Worm (Caenorhabditis elegans) whole organism, L2 larva: Measurements from ENCODE around the gene suex-2.

Experiments used
- C34F6.9 ChIP-seq: fragments of 150-350 bp; optimal IDR thresholded peaks from 2 replicates; lab custom pipeline; 2014; ENCODE audit warnings: missing biosample characterization, missing genetic modification characterization
- F13H6.1 ChIP-seq: sonication (generic microtip); optimal IDR thresholded peaks from 2 replicates; lab custom pipeline; 2016; ENCODE audit warnings: missing genetic modification characterization, missing compliant biosample characterization
- Y55F3AM.14 ChIP-seq: fragments of 200-800 bp; sonication (Bioruptor generic); optimal IDR thresholded peaks from 2 replicates; lab custom pipeline; 2018; ENCODE audit warnings: mild to moderate bottlenecking, missing genetic modification characterization, missing compliant biosample characterization
- alr-1 ChIP-seq: fragments of 150-350 bp; optimal IDR thresholded peaks from 2 replicates; lab custom pipeline; 2014; ENCODE audit warnings: missing biosample characterization, missing genetic modification characterization
- aly-2 ChIP-seq: fragments of 150-350 bp; optimal IDR thresholded peaks from 2 replicates; lab custom pipeline; 2014; ENCODE audit warnings: missing biosample characterization, missing genetic modification characterization
- ama-1 ChIP-seq: fragments of 150-350 bp; optimal IDR thresholded peaks from 2 replicates; lab custom pipeline; 2018; ENCODE audit warnings: inconsistent platforms
- ceh-16 ChIP-seq: fragments of 150-350 bp; optimal IDR thresholded peaks from 2 replicates; lab custom pipeline; 2014; ENCODE audit warnings: missing biosample characterization, missing genetic modification characterization
- ceh-82 ChIP-seq: fragments of 150-350 bp; optimal IDR thresholded peaks from 2 replicates; lab custom pipeline; 2014; ENCODE audit warnings: missing biosample characterization, missing genetic modification characterization
- crh-2 ChIP-seq: sonication (generic microtip); optimal IDR thresholded peaks from 2 replicates; lab custom pipeline; 2017; ENCODE audit warnings: missing biosample characterization, missing genetic modification characterization
- dmd-4 ChIP-seq: sonication (generic microtip); optimal IDR thresholded peaks from 2 replicates; lab custom pipeline; 2017; ENCODE audit warnings: missing biosample characterization, missing genetic modification characterization
- elt-1 ChIP-seq: fragments of 150-350 bp; optimal IDR thresholded peaks from 2 replicates; lab custom pipeline; 2014; ENCODE audit warnings: missing biosample characterization, missing genetic modification characterization
- fos-1 ChIP-seq: fragments of 150-350 bp; optimal IDR thresholded peaks from 2 replicates; lab custom pipeline; 2014; ENCODE audit warnings: missing biosample characterization, missing genetic modification characterization
- gmeb-1 ChIP-seq: fragments of 150-350 bp; optimal IDR thresholded peaks from 2 replicates; lab custom pipeline; 2014; ENCODE audit warnings: missing biosample characterization, missing genetic modification characterization
- lin-11 ChIP-seq: fragments of 150-350 bp; sonication (generic microtip); optimal IDR thresholded peaks from 2 replicates; lab custom pipeline; 2014; ENCODE audit warnings: missing biosample characterization, missing genetic modification characterization, inconsistent platforms, mixed read lengths
- lin-13 ChIP-seq: fragments of 150-350 bp; optimal IDR thresholded peaks from 2 replicates; lab custom pipeline; 2014; ENCODE audit warnings: missing biosample characterization, missing genetic modification reagents, missing genetic modification characterization
- lsy-2 ChIP-seq, 2 experiments: fragments of 150-350 bp in 1 of 2; sonication (generic microtip) in 1 of 2; optimal IDR thresholded peaks; 2 replicates each; lab custom pipeline; 2014 to 2017; ENCODE audit warnings: missing biosample characterization in 2 of 2, missing genetic modification characterization in 2 of 2
- mdl-1 ChIP-seq, 2 experiments: fragments of 150-350 bp in 1 of 2; sonication (generic microtip) in 1 of 2; optimal IDR thresholded peaks; 2 replicates each; lab custom pipeline; 2017; ENCODE audit warnings: missing biosample characterization in 2 of 2, missing genetic modification characterization in 2 of 2
- nhr-10 ChIP-seq: sonication (generic microtip); optimal IDR thresholded peaks from 2 replicates; lab custom pipeline; 2017; ENCODE audit warnings: missing biosample characterization, missing genetic modification characterization
- nhr-12 ChIP-seq: fragments of 150-350 bp; optimal IDR thresholded peaks from 2 replicates; lab custom pipeline; 2014; ENCODE audit warnings: missing biosample characterization, missing genetic modification characterization
- nhr-129 ChIP-seq: fragments of 150-350 bp; optimal IDR thresholded peaks from 2 replicates; lab custom pipeline; 2014; ENCODE audit warnings: missing biosample characterization, missing genetic modification characterization
- nhr-21 ChIP-seq: fragments of 150-350 bp; optimal IDR thresholded peaks from 2 replicates; lab custom pipeline; 2014; ENCODE audit warnings: missing biosample characterization, missing genetic modification characterization
- nhr-6 ChIP-seq: fragments of 150-350 bp; optimal IDR thresholded peaks from 2 replicates; lab custom pipeline; 2014; ENCODE audit warnings: missing biosample characterization, missing genetic modification characterization
- nhr-77 ChIP-seq: fragments of 150-350 bp; optimal IDR thresholded peaks from 2 replicates; lab custom pipeline; 2014; ENCODE audit warnings: missing biosample characterization, missing genetic modification characterization
- peb-1 ChIP-seq: fragments of 150-350 bp; optimal IDR thresholded peaks from 2 replicates; lab custom pipeline; 2014; ENCODE audit warnings: missing biosample characterization, missing genetic modification characterization
- sem-4 ChIP-seq: fragments of 150-350 bp; optimal IDR thresholded peaks from 2 replicates; lab custom pipeline; 2014; ENCODE audit warnings: missing biosample characterization, missing genetic modification reagents, missing genetic modification characterization
- sma-3 ChIP-seq: sonication (generic microtip); optimal IDR thresholded peaks from 2 replicates; lab custom pipeline; 2016; ENCODE audit warnings: missing genetic modification reagents, missing genetic modification characterization, missing compliant biosample characterization
- sma-9 ChIP-seq, 2 experiments: fragments of 150-350 bp in 1 of 2; sonication (generic microtip) in 1 of 2; optimal IDR thresholded peaks; 2 replicates each; lab custom pipeline; 2014 to 2016; ENCODE audit warnings: missing genetic modification characterization in 2 of 2, mild to moderate bottlenecking in 1 of 2, missing biosample characterization in 1 of 2, missing compliant biosample characterization in 1 of 2, missing genetic modification reagents in 1 of 2, moderate library complexity in 1 of 2
- snpc-4 ChIP-seq: fragments of 150-350 bp; optimal IDR thresholded peaks from 2 replicates; lab custom pipeline; 2014; ENCODE audit warnings: missing biosample characterization, missing genetic modification characterization
- unc-55 ChIP-seq: fragments of 150-350 bp; sonication (generic microtip); optimal IDR thresholded peaks from 3 replicates; lab custom pipeline; 2014; ENCODE audit warnings: missing biosample characterization, missing genetic modification reagents, missing genetic modification characterization
- unc-62 ChIP-seq: fragments of 150-350 bp; optimal IDR thresholded peaks from 2 replicates; lab custom pipeline; 2014; ENCODE audit warnings: missing biosample characterization, missing genetic modification reagents, missing genetic modification characterization
- ztf-1 ChIP-seq: fragments of 200-800 bp; sonication (Bioruptor generic); conservative IDR thresholded peaks from 2 replicates; pipeline ENCODE4 v1.3.6; 2022; ENCODE audit warnings: missing genetic modification characterization, missing compliant biosample characterization
- ztf-11 ChIP-seq: sonication (generic microtip); optimal IDR thresholded peaks from 2 replicates; lab custom pipeline; 2017; ENCODE audit warnings: missing biosample characterization, missing genetic modification characterization
- ztf-4 ChIP-seq: fragments of 150-350 bp; optimal IDR thresholded peaks from 2 replicates; lab custom pipeline; 2014; ENCODE audit warnings: missing biosample characterization, missing genetic modification characterization

Gene suex-2

ce11 chrIV:8986761-8987316, 18.7 kb downstream of the suex-2 start, which contains the start of gene bre-1:
Gene bre-1 (plus strand): TSS chrIV:8987266.
- TF ChIP-seq ztf-1 (GFP tag; lab: Robert Waterston, UW) = no peak
- TF ChIP-seq nhr-77 (tag; lab: Kevin White, UChicago) = no peak
- peak; percentile 34 for TF ChIP-seq C34F6.9
- peak; percentile 30 for TF ChIP-seq fos-1 (tag; lab: Kevin White, UChicago)
- no peak for TF ChIP-seq lsy-2 (tag; optimal IDR thresholded peaks at IDR 0.05; lab: Kevin White, UChicago)
- TF ChIP-seq nhr-6 (tag; lab: Kevin White, UChicago) = no peak
- no peak for TF ChIP-seq F13H6.1 (tag; lab: Kevin White, UChicago)
- no peak for TF ChIP-seq nhr-129 (tag; lab: Kevin White, UChicago)
- no peak for TF ChIP-seq mdl-1 (tag; optimal IDR thresholded peaks at IDR 0.05; lab: Kevin White, UChicago)
- TF ChIP-seq alr-1 (tag; lab: Kevin White, UChicago) = no peak
- no peak for TF ChIP-seq nhr-21 (tag; lab: Kevin White, UChicago)
- TF ChIP-seq aly-2 (tag; lab: Kevin White, UChicago) = no peak
- no peak for TF ChIP-seq unc-55 (GFP tag; lab: Kevin White, UChicago)
- TF ChIP-seq nhr-10 (tag; lab: Kevin White, UChicago) = no peak
- peak; percentile 24 for TF ChIP-seq sma-9 (GFP tag; optimal IDR thresholded peaks at IDR 0.05; lab: Kevin White, UChicago)
- TF ChIP-seq sma-9 (tag; optimal IDR thresholded peaks at IDR 0.05; lab: Kevin White, UChicago) = no peak
- TF ChIP-seq ceh-82 = no peak
- TF ChIP-seq ama-1 = no peak
- TF ChIP-seq elt-1 (tag; lab: Kevin White, UChicago) = no peak
- no peak for TF ChIP-seq Y55F3AM.14
- peak; percentile 69 for TF ChIP-seq crh-2 (tag; lab: Kevin White, UChicago)
- TF ChIP-seq lin-11 (tag; lab: Kevin White, UChicago) = no peak
- no peak for TF ChIP-seq lin-13 (GFP tag; lab: Kevin White, UChicago)
- TF ChIP-seq ztf-4 (tag; lab: Kevin White, UChicago) = no peak
- no peak for TF ChIP-seq gmeb-1 (tag; lab: Kevin White, UChicago)
- no peak for TF ChIP-seq sem-4
- TF ChIP-seq peb-1 (tag; lab: Kevin White, UChicago) = no peak

- TF ChIP-seq nhr-77 (tag; lab: Kevin White, UChicago) = no peak
- TF ChIP-seq unc-55 (GFP tag; lab: Kevin White, UChicago) = no peak
- no peak for TF ChIP-seq crh-2 (tag; lab: Kevin White, UChicago)
- no peak for TF ChIP-seq nhr-129 (tag; lab: Kevin White, UChicago)
- no peak for TF ChIP-seq ztf-11 (tag; lab: Kevin White, UChicago)
- no peak for TF ChIP-seq gmeb-1 (tag; lab: Kevin White, UChicago)
- TF ChIP-seq C34F6.9 = no peak
- TF ChIP-seq, all 48 proteins: peak for 0
Observed at ce11 chrIV:8992786-8993185, 24.7 kb downstream of the suex-2 start, which contains the start of gene mltn-12. Gene mltn-12 (plus strand): TSS chrIV:8993086.

- TF ChIP-seq Y55F3AM.14 (no peak), dmd-4 (tag; lab: Kevin White, UChicago) (no peak), lin-11 (tag; lab: Kevin White, UChicago) (no peak), sma-3 (GFP tag; lab: Kevin White, UChicago) (no peak), C34F6.9 (no peak)
Observed at ce11 chrIV:8994487-8994886, 26.4 kb downstream of the suex-2 start.

DNA sequence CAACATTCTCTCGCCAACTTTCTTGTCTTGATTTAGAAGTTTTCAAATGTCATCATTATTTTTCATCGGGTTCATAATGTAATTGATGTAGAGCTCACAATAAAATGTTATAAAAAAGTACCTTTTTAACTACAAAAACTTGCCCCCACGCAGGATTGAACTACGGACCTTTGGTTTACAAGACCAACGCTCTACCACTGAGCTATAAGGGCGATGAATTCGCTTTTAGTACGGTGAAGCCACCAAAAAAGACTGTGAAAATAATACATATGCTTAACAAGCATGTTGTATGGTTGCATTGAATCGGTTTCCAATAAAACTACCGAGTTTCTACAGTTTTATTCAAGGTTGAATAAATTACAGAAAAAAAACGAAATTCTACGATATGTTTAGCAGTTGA, 32.6 kb downstream of the suex-2 start:
- TF ChIP-seq unc-62 (GFP tag; lab: Kevin White, UChicago) = no peak
- TF ChIP-seq nhr-12 (tag; lab: Kevin White, UChicago) = no peak
- TF ChIP-seq, all 48 proteins: peak for 0

DNA sequence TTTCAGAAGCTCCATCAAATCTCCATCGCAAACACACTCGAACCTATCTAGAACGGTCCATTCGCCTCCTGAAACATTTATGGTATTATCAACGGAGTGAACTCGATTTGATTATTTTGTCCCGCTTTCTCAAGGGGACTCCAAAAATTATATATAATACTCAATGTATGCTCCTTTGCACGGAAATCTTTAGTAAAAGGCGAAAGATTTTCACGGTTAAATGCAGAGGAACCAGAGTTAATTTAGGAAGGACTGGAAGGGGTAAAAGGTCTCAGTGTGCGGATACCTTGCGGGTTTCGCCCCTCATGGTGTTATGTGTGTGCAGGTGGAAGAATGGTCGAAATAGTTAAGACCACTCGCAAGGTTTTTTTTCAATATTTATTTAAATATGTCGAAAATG, 33.1 kb downstream of the suex-2 start:
- TF ChIP-seq ceh-16 (tag; lab: Kevin White, UChicago) = no peak
- peak; percentile 10 for TF ChIP-seq snpc-4 (tag; lab: Kevin White, UChicago)
